Worm (Caenorhabditis elegans) whole organism, young adult: Measurements from ENCODE around the gene str-60.

Experiments used
- B0019.2 ChIP-seq: fragments of 200-800 bp; sonication (Bioruptor generic); conservative IDR thresholded peaks from 2 replicates; pipeline ENCODE4 v1.3.6; 2022; ENCODE audit warnings: missing genetic modification reagents, missing genetic modification characterization, missing compliant biosample characterization
- B0261.1 ChIP-seq: sonication (generic microtip); optimal IDR thresholded peaks from 2 replicates; lab custom pipeline; 2016; ENCODE audit warnings: mild to moderate bottlenecking, missing genetic modification characterization, moderate library complexity, missing compliant biosample characterization
- B0336.3 ChIP-seq: fragments of 200-800 bp; sonication (Bioruptor generic); IDR thresholded peaks from 2 replicates; pipeline ENCODE4 v1.3.6; 2022; ENCODE audit warnings: missing genetic modification characterization, missing compliant biosample characterization
- C06A6.2 ChIP-seq: fragments of 200-800 bp; sonication (Bioruptor generic); conservative IDR thresholded peaks from 2 replicates; pipeline ENCODE4 v1.3.6; 2022; ENCODE audit warnings: missing genetic modification characterization, missing compliant biosample characterization
- F10E7.11 ChIP-seq: sonication (generic microtip); optimal IDR thresholded peaks from 2 replicates; lab custom pipeline; 2017; ENCODE audit warnings: mild to moderate bottlenecking, missing genetic modification characterization, moderate library complexity, missing compliant biosample characterization
- F57C9.4 ChIP-seq: sonication (generic microtip); optimal IDR thresholded peaks from 2 replicates; lab custom pipeline; 2017; ENCODE audit warnings: mild to moderate bottlenecking, missing genetic modification characterization, missing compliant biosample characterization
- Y53F4B.3 ChIP-seq: fragments of 200-800 bp; sonication (Bioruptor generic); IDR thresholded peaks from 2 replicates; pipeline ENCODE4 v1.3.6; 2022; ENCODE audit warnings: missing genetic modification reagents, missing genetic modification characterization, missing compliant biosample characterization
- Y95B8A.8 ChIP-seq: fragments of 200-800 bp; sonication (Bioruptor generic); IDR thresholded peaks from 2 replicates; pipeline ENCODE4 v1.3.6; 2022; ENCODE audit warnings: missing genetic modification reagents, missing genetic modification characterization, missing compliant biosample characterization
- attf-6 ChIP-seq: fragments of 200-800 bp; sonication (Bioruptor generic); IDR thresholded peaks from 2 replicates; pipeline ENCODE4 v1.3.6; 2022; ENCODE audit warnings: missing genetic modification reagents, missing genetic modification characterization, missing compliant biosample characterization
- cebp-2 ChIP-seq: fragments of 200-800 bp; sonication (Bioruptor generic); IDR thresholded peaks from 2 replicates; pipeline ENCODE4 v1.3.6; 2022; ENCODE audit warnings: missing genetic modification characterization, missing compliant biosample characterization
- ceh-58 ChIP-seq: fragments of 200-800 bp; sonication (Bioruptor generic); IDR thresholded peaks from 2 replicates; pipeline ENCODE4 v1.3.6; 2022; ENCODE audit warnings: missing genetic modification characterization, missing compliant biosample characterization
- dox-1 ChIP-seq: fragments of 200-800 bp; sonication (Bioruptor generic); IDR thresholded peaks from 2 replicates; pipeline ENCODE4 v1.3.6; 2022; ENCODE audit warnings: missing genetic modification reagents, missing genetic modification characterization, missing compliant biosample characterization
- dpl-1 ChIP-seq: fragments of 150-350 bp; optimal IDR thresholded peaks from 2 replicates; lab custom pipeline; 2014; ENCODE audit warnings: missing biosample characterization, missing genetic modification reagents, missing genetic modification characterization
- egl-44 ChIP-seq: fragments of 200-800 bp; sonication (Bioruptor generic); IDR thresholded peaks from 2 replicates; pipeline ENCODE4 v1.3.6; 2022; ENCODE audit warnings: missing genetic modification reagents, missing genetic modification characterization, missing compliant biosample characterization
- hmg-20 ChIP-seq: fragments of 200-800 bp; sonication (Bioruptor generic); IDR thresholded peaks from 2 replicates; pipeline ENCODE4 v1.3.6; 2022; ENCODE audit warnings: missing genetic modification reagents, missing genetic modification characterization, missing compliant biosample characterization
- let-607 ChIP-seq, 2 experiments: fragments of 200-800 bp in 1 of 2; sonication (Bioruptor generic) in 1 of 2; sonication (generic microtip) in 1 of 2; optimal IDR thresholded peaks; 2 replicates each; lab custom pipeline; 2016 to 2018; ENCODE audit warnings: mild to moderate bottlenecking in 2 of 2, missing compliant biosample characterization in 2 of 2, missing genetic modification characterization in 2 of 2, moderate library complexity in 2 of 2, missing genotype in 1 of 2
- mel-28 ChIP-seq: sonication (generic microtip); optimal IDR thresholded peaks from 2 replicates; lab custom pipeline; 2016; ENCODE audit warnings: borderline replicate concordance, mild to moderate bottlenecking, missing genetic modification characterization, missing compliant biosample characterization
- nhr-80 ChIP-seq: sonication (generic microtip); optimal IDR thresholded peaks from 2 replicates; lab custom pipeline; 2016; ENCODE audit warnings: missing genetic modification characterization, missing compliant biosample characterization
- pbrm-1 ChIP-seq: fragments of 200-800 bp; sonication (Bioruptor generic); IDR thresholded peaks from 2 replicates; pipeline ENCODE4 v1.3.6; 2022; ENCODE audit warnings: missing genetic modification reagents, missing genetic modification characterization, missing compliant biosample characterization
- pha-4 ChIP-seq: fragments of 150-350 bp; sonication (generic microtip); optimal IDR thresholded peaks from 2 replicates; lab custom pipeline; 2014; ENCODE audit warnings: missing biosample characterization, missing genetic modification reagents, missing genetic modification characterization
- rpc-1 ChIP-seq, 2 experiments: fragments of 150-350 bp in 1 of 2; sonication (generic microtip) in 1 of 2; optimal IDR thresholded peaks; 2 replicates each; lab custom pipeline; 2014 to 2018; ENCODE audit warnings: missing biosample characterization in 1 of 2, missing genetic modification characterization in 1 of 2, missing genetic modification reagents in 1 of 2, missing genotype in 1 of 2
- snpc-1.1 ChIP-seq: sonication (generic microtip); optimal IDR thresholded peaks from 2 replicates; lab custom pipeline; 2017; ENCODE audit warnings: missing genetic modification characterization, mild to moderate bottlenecking, missing compliant biosample characterization, antibody characterized with exemption, moderate library complexity, missing genotype, missing genetic modification reagents; ENCODE audit not compliant: insufficient read depth
- tbp1 ChIP-seq: fragments of 200-800 bp; sonication (Bioruptor generic); optimal IDR thresholded peaks from 2 replicates; lab custom pipeline; 2018; ENCODE audit warnings: mild to moderate bottlenecking, missing genetic modification characterization, missing compliant biosample characterization
- unc-130 ChIP-seq: sonication (generic microtip); optimal IDR thresholded peaks from 2 replicates; lab custom pipeline; 2016; ENCODE audit warnings: missing genetic modification reagents, missing genetic modification characterization, missing compliant biosample characterization
- xnd-1 ChIP-seq: sonication (generic microtip); optimal IDR thresholded peaks from 2 replicates; lab custom pipeline; 2016; ENCODE audit warnings: missing genotype, missing genetic modification reagents, missing genetic modification characterization, missing compliant biosample characterization
- zfh-2 ChIP-seq: fragments of 200-800 bp; sonication (Bioruptor generic); conservative IDR thresholded peaks from 2 replicates; pipeline ENCODE4 v1.3.6; 2022; ENCODE audit warnings: missing genetic modification reagents, missing genetic modification characterization, missing compliant biosample characterization
- zim-3 ChIP-seq: sonication (generic microtip); optimal IDR thresholded peaks from 2 replicates; lab custom pipeline; 2017; ENCODE audit warnings: mild to moderate bottlenecking, missing genetic modification characterization, moderate library complexity, missing compliant biosample characterization

str-60 gene

DNA sequence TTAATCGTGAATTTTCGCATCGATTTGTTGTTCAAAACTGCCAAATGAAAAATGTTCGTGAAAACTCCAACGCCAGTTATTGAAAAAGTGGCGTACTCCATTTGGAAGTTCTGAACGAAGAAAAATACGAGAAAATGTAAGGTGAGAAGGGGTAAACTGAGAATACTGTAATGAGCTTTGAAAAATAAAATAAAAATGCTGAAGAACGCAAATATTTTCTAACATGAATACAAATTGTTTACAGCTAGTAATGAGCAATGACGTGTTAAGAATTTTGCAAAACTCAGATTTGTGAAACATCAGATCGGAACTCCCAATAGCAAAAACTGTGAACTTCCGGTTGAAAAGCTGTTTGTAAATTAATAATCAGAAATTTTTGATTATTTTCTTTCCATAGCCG is 34.6 kb downstream of the str-60 start, which contains the start of gene srw-26:
Gene srw-26, minus strand, starts transcription at position 101 of the 400 bp plus-strand sequence.
- TF ChIP-seq egl-44 (GFP tag; lab: Robert Waterston, UW) (no peak), unc-130 (no peak), B0019.2 (GFP tag; lab: Robert Waterston, UW) (no peak), pha-4 (tag; lab: Kevin White, UChicago) (no peak), rpc-1 (optimal IDR thresholded peaks at IDR 0.05; lab: Kevin White, UChicago) (no peak), rpc-1 (tag; optimal IDR thresholded peaks at IDR 0.05; lab: Kevin White, UChicago) (no peak), pbrm-1 (no peak), C06A6.2 (GFP tag; lab: Robert Waterston, UW) (no peak), tbp1 (GFP tag; lab: Kevin White, UChicago) (no peak), attf-6 (GFP tag; lab: Robert Waterston, UW) (no peak), F57C9.4 (tag; lab: Kevin White, UChicago) (no peak)
- TF ChIP-seq, all 124 proteins: peak for 0

DNA sequence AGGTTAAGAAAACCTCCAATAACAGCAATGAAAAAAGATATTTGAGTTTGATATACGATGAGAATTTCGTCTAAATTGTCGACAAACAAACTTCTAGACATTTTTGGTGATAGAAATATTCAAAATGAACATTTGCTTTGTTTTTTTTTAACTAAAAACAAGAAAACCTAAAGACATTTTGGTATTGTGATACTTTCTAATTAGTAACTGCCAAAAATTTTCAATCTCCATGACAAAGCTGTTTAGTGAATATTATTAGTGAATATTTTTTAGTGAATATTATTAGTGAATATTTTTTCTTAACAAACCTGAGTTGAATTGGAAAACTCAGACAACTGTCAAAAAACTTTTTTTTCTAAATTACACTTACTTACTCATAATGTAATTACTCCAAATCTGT is 42.5 kb downstream of the str-60 start, which contains the start of gene srw-55:
Gene srw-55, minus strand, starts transcription at position 101 of the 400 bp plus-strand sequence.
- TF ChIP-seq B0261.1 (tag; lab: Kevin White, UChicago), result no peak
- TF ChIP-seq zfh-2, result no peak
- no peak for TF ChIP-seq dox-1 (GFP tag; lab: Robert Waterston, UW)
- no peak for TF ChIP-seq ceh-58 (GFP tag; lab: Robert Waterston, UW)
- no peak for TF ChIP-seq B0336.3
- TF ChIP-seq nhr-80 (tag; lab: Kevin White, UChicago), result no peak
- TF ChIP-seq dpl-1, result no peak
- no peak for TF ChIP-seq Y95B8A.8 (GFP tag; lab: Robert Waterston, UW)
- no peak for TF ChIP-seq snpc-1.1 (tag; lab: Kevin White, UChicago)
- TF ChIP-seq let-607 (tag; optimal IDR thresholded peaks at IDR 0.05; lab: Kevin White, UChicago), result no peak
- TF ChIP-seq xnd-1 (tag; lab: Kevin White, UChicago), result no peak
- TF ChIP-seq C06A6.2 (GFP tag; lab: Robert Waterston, UW), result no peak
- no peak for TF ChIP-seq mel-28 (tag; lab: Kevin White, UChicago)
- TF ChIP-seq hmg-20, result no peak
- TF ChIP-seq cebp-2 (GFP tag; lab: Robert Waterston, UW), result no peak
- TF ChIP-seq zim-3 (tag; lab: Kevin White, UChicago), result no peak

DNA sequence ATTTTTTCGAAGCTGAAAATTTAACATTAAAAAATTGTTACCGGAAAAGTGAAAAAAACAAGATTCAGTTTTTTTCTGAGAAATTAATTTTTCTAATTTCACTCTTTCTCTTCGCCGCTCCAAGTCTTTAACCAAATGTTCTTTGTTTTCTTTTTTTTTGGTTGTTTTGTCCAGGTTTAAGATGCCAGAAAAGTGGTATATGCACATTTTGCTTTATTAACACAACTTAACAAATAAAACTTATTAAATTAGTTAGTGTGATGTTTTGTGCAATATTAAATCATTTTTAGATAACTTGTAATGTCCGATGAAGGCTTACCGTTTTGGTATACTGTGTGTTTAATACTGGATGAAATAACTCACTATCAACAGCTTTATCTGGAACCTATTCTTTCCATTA is 45.3 kb downstream of the str-60 start, which contains the start of gene srw-53:
Gene srw-53, plus strand, starts transcription at position 301 of the 400 bp plus-strand sequence.
- no peak for TF ChIP-seq Y53F4B.3
- TF ChIP-seq F10E7.11, result no peak
